Worm (Caenorhabditis elegans) whole organism, midembryonic: ENCODE data around the gene Y66D12A.7.

ENCODE experiments used
- T22C8.4 ChIP-seq: fragments of 200-800 bp; sonication (Bioruptor generic); IDR thresholded peaks from 2 replicates; pipeline ENCODE4 v1.3.6; 2022; ENCODE audit warnings: missing genetic modification characterization, missing compliant biosample characterization
- cog-1 ChIP-seq: sonication (generic microtip); optimal IDR thresholded peaks from 2 replicates; lab custom pipeline; 2016; ENCODE audit warnings: missing genetic modification characterization, missing compliant biosample characterization
- flt-1 ChIP-seq: fragments of 200-800 bp; sonication (Bioruptor generic); IDR thresholded peaks from 2 replicates; pipeline ENCODE4 v1.3.6; 2022; ENCODE audit warnings: missing genetic modification characterization, missing compliant biosample characterization
- klf-2 ChIP-seq: fragments of 200-800 bp; sonication (Bioruptor generic); conservative IDR thresholded peaks from 2 replicates; pipeline ENCODE4 v1.3.6; 2022; ENCODE audit warnings: missing genetic modification reagents, missing genetic modification characterization, missing compliant biosample characterization
- med-1 ChIP-seq: sonication (generic microtip); optimal IDR thresholded peaks from 2 replicates; lab custom pipeline; 2017; ENCODE audit warnings: missing genetic modification characterization, mild to moderate bottlenecking, missing compliant biosample characterization, antibody characterized with exemption, missing genetic modification reagents; ENCODE audit not compliant: insufficient read depth
- ref-1 ChIP-seq: fragments of 200-800 bp; sonication (Bioruptor generic); conservative IDR thresholded peaks from 2 replicates; pipeline ENCODE4 v1.3.6; 2022; ENCODE audit warnings: missing genetic modification reagents, missing genetic modification characterization, missing compliant biosample characterization
- tab-1 ChIP-seq: fragments of 200-800 bp; sonication (Bioruptor generic); IDR thresholded peaks from 2 replicates; pipeline ENCODE4 v1.3.6; 2022; ENCODE audit warnings: missing genetic modification characterization, missing compliant biosample characterization
- ztf-23 ChIP-seq: fragments of 200-800 bp; sonication (Bioruptor generic); IDR thresholded peaks from 2 replicates; pipeline ENCODE4 v1.3.6; 2022; ENCODE audit warnings: missing genetic modification reagents, missing genetic modification characterization, missing compliant biosample characterization
- ztf-29 ChIP-seq: fragments of 200-800 bp; sonication (Bioruptor generic); IDR thresholded peaks from 2 replicates; pipeline ENCODE4 v1.3.6; 2022; ENCODE audit warnings: missing genetic modification reagents, missing genetic modification characterization, missing compliant biosample characterization

ce11 chrIII:11624838-11625292 lies 44.6 kb upstream of the Y66D12A.7 start, which contains the start of gene gly-8:
- TF ChIP-seq flt-1 (no peak), ztf-23 (GFP tag; lab: Robert Waterston, UW) (no peak), T22C8.4 (GFP tag; lab: Robert Waterston, UW) (no peak), ztf-29 (GFP tag; lab: Robert Waterston, UW) (no peak), tab-1 (no peak), klf-2 (GFP tag; lab: Robert Waterston, UW) (no peak), ref-1 (GFP tag; lab: Robert Waterston, UW) (no peak), med-1 (GFP tag; lab: Kevin White, UChicago) (no peak), cog-1 (no peak)
